Worm (Caenorhabditis elegans): ENCODE measurements around the gene adt-1.

The adt-1 gene

DNA sequence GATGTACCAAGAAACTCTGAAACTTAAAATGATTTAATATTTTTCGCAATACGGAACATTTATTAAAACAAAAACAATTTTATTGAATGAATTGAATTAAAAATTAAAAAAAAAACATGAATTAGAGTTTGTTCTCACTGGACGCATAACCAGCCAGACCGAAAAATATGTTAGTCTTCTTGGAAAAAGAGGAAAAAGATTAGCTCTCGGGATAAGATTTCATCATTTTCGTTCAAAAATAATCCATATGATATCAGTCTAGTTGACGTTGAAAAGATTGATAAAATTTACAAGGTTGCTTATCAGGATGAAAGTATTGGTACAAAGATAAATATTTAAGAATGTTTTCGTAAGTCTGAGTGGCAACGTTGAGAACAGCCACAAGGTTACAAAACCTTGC, 21.8 kb downstream of the adt-1 start, which contains the start of gene nhr-26:
Gene nhr-26 (minus strand): TSS at position 10 of the 400 bp plus-strand sequence.
- no peak for TF ChIP-seq pha-4 (tag; optimal IDR thresholded peaks at IDR 0.05)
- TF ChIP-seq unc-39 (tag; optimal IDR thresholded peaks at IDR 0.05) = no peak
- TF ChIP-seq nhr-76 (tag; optimal IDR thresholded peaks at IDR 0.05) = no peak
- no peak for TF ChIP-seq flh-1 (GFP tag; optimal IDR thresholded peaks at IDR 0.05)

DNA sequence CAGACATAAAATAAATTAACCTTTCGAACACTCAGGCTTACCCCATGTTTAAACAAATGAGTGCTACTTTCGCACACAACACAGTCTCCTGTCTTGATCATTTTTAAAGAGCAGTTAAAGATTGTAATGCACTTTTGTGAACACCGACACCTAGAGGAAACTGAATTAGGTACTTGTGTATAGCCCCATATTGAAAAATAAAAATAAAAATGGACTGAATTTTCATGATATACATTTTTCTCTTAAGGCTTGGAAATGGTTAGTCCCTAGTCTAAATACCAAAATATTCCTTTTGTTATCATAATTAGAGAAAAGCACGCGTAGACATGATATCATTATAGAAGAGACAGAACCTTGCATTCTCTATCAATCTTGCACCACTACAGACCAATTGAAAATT, 23.3 kb downstream of the adt-1 start, which contains the start of gene nhr-214:
Gene nhr-214 (minus strand): TSS at position 101 of the 400 bp plus-strand sequence.
- TF ChIP-seq drap-1 (GFP tag; optimal IDR thresholded peaks at IDR 0.05) (no peak), unc-120 (tag; optimal IDR thresholded peaks at IDR 0.05; ENCODE audit: poor library complexity, severe bottlenecking) (no peak), tbx-8 (GFP tag; optimal IDR thresholded peaks at IDR 0.05) (no peak), unc-39 (tag; optimal IDR thresholded peaks at IDR 0.05) (no peak), sptf-1 (tag; optimal IDR thresholded peaks at IDR 0.05) (no peak), nhr-12 (tag; optimal IDR thresholded peaks at IDR 0.05) (no peak), cnd-1 (tag; optimal IDR thresholded peaks at IDR 0.05) (no peak), ham-2 (GFP tag; optimal IDR thresholded peaks at IDR 0.05) (no peak), nhr-28 (tag; optimal IDR thresholded peaks at IDR 0.05) (no peak)

DNA sequence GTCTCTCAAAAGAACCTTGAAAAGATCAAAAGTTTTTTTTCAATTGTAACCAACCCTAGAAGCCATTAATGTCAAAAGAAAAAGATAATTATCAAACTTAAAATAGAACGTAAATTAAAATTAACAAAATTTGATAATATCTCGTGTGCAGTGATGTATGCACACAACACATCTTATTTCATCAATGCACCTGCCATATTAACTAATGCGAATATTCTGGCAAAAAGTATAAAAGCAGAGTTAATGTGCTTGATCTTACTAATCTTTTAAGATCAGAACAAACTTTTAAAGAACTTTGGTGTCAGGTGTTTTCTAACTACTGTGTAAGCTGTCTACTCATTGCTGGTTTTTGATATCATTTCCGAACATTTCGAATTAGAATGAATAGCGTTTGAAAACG, 24.1 kb downstream of the adt-1 start:
- TF ChIP-seq drap-1 (GFP tag; optimal IDR thresholded peaks at IDR 0.05) (no peak), ces-1 (GFP tag; optimal IDR thresholded peaks at IDR 0.05) (no peak), sem-2 (GFP tag; optimal IDR thresholded peaks at IDR 0.05) (no peak), tbx-8 (GFP tag; optimal IDR thresholded peaks at IDR 0.05) (no peak)

DNA sequence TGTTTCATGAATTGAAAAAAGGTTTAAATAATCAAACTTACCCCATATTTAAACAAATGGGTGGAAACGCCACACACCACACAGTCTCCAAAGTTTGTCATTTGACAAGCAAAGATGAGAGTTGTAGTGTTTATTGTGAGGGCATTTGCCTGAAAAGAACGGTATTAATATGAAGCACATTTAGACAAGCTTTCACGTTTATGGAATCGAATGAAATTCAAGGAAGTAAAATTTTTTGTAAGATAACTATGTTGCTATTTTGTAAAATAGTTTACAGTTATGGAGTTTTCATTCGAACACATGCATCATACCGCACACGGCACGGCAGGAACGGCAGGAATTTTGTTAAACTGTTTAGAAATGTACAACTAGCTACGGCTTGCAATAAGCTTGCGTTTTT, 26.1 kb downstream of the adt-1 start, which contains the start of gene nhr-272:
Gene nhr-272 (minus strand): TSS at position 101 of the 400 bp plus-strand sequence.
- TF ChIP-seq elt-3 (tag; optimal IDR thresholded peaks at IDR 0.05) (no peak), mep-1 (tag; optimal IDR thresholded peaks at IDR 0.05) (no peak), unc-39 (tag; optimal IDR thresholded peaks at IDR 0.05) (no peak), elt-1 (tag; optimal IDR thresholded peaks at IDR 0.05; ENCODE audit: borderline replicate concordance, insufficient read depth) (no peak), pha-4 (tag; optimal IDR thresholded peaks at IDR 0.05) (no peak)

DNA sequence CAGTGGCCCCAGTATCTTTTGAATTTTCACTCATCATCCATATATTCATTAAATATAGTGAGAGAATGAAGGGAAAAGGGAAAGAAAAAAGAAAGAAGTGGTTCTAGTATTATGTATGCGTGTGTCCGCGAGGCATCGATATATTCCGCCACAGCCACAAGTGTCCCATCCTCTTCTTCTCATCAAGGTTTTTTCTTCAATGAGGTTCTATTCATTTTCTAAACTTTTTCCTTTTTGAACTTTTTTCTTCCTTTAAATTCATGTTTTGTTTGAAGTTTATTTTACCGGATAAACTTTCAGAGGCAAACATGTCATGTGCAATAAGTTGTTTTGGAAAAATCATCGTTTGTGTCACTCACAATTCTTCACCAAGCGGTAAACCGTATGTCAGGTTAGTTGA, 33.7 kb downstream of the adt-1 start, which contains the start of gene rgs-2:
Gene rgs-2 (plus strand): TSS at position 301 of the 400 bp plus-strand sequence.
- TF ChIP-seq mab-5 (tag; optimal IDR thresholded peaks at IDR 0.05) = no peak
- no peak for TF ChIP-seq nhr-237 (tag; optimal IDR thresholded peaks at IDR 0.05)
- TF ChIP-seq lin-32 (GFP tag; optimal IDR thresholded peaks at IDR 0.05) = no peak
- no peak for TF ChIP-seq mls-2 (tag; optimal IDR thresholded peaks at IDR 0.05)
- no peak for TF ChIP-seq drap-1 (GFP tag; optimal IDR thresholded peaks at IDR 0.05)

DNA sequence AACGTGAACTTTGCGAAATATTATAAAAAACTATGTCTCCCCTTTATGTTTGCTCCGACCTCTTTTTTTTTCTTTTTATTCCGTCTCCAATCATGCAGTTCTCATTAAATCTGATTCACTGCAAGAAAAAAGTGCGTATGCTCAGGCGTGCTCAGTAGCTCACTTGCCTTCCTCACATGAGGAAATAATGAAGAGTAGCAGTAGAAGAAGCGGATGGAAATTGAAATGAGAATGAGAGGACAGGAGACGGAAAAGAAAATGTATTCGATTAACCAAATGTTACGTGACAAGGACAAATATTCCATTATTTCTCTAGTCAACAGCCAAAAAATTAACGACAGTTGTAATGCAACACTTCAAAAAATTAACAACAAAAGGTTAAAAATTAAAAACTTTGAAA, 34.4 kb downstream of the adt-1 start:
- TF ChIP-seq nhr-76 (tag; optimal IDR thresholded peaks at IDR 0.05) (no peak), elt-1 (tag; optimal IDR thresholded peaks at IDR 0.05; ENCODE audit: borderline replicate concordance, insufficient read depth) (no peak), mab-5 (tag; optimal IDR thresholded peaks at IDR 0.05) (no peak), ces-1 (GFP tag; optimal IDR thresholded peaks at IDR 0.05) (peak; percentile 54)

DNA sequence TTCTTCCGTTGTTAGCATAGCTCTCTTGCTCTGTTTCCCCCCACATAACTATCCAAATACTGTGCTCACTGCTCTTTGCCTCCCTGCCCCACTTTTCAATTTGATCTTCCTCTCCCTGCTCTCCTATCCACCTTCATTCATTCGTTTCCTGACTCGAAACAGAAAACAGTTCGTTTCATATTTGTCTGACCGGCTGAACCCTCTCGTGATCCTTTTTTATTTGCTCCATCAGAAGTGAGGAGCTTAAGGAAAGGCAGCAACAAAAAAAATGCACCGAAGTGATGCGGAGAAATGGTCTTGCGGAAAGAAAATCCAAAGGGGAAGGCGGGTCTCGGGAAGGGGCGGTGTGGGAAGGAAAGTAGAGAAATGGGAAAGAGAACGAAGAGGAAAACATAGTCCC, 42.8 kb downstream of the adt-1 start:
- TF ChIP-seq unc-39 (tag; optimal IDR thresholded peaks at IDR 0.05) (no peak), nhr-12 (tag; optimal IDR thresholded peaks at IDR 0.05) (no peak), ceh-39 (tag; optimal IDR thresholded peaks at IDR 0.05) (no peak)

DNA sequence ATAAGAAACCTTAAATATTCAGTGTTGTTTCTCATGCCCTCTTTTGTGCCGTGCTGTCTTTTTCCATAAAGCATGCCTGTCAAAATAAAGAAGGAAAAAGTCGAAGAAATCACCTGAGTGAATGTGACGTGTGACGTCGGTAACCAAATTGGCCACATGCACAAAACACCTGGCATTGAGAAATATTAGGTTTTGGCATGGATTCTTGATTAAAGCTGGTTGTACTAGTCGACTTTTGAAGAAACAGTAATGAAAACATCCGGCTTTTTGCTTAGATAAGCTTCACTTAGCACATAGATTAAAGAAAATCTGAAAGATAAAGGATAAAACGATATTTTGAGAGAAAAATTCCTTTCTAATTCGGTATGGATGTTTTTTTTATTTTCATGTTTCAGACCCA, 47.5 kb downstream of the adt-1 start:
- TF ChIP-seq drap-1 (GFP tag; optimal IDR thresholded peaks at IDR 0.05) = no peak

DNA sequence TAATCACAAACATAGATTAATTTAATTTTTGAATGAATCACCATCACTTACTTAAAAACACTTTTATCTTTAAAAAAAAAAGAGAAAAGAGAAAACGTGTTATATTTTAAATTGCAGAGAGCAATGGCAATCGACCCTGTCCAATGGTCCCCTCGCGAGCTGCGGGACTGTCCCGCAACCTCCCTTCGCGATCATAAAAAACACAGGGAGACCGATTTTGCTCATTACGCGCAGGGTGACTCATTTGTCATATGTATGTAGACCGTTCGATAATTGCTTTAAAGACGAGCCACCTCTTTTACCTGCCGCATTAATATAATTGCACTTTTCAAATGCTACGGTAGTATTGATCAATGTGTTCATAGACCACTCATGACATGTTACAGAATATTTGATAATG, 51.4 kb downstream of the adt-1 start:
- TF ChIP-seq unc-120 (tag; optimal IDR thresholded peaks at IDR 0.05; ENCODE audit: poor library complexity, severe bottlenecking) (no peak), bed-3 (GFP tag; optimal IDR thresholded peaks at IDR 0.05) (no peak), ztf-11 (tag; optimal IDR thresholded peaks at IDR 0.05) (no peak), elt-1 (tag; optimal IDR thresholded peaks at IDR 0.05; ENCODE audit: borderline replicate concordance, insufficient read depth) (no peak), mab-5 (tag; optimal IDR thresholded peaks at IDR 0.05) (no peak), ceh-83 (GFP tag; optimal IDR thresholded peaks at IDR 0.05) (no peak), mls-2 (tag; optimal IDR thresholded peaks at IDR 0.05) (no peak), nhr-2 (tag; optimal IDR thresholded peaks at IDR 0.05) (no peak), lin-32 (GFP tag; optimal IDR thresholded peaks at IDR 0.05) (no peak), pha-4 (tag; optimal IDR thresholded peaks at IDR 0.05) (no peak), nhr-12 (tag; optimal IDR thresholded peaks at IDR 0.05) (no peak), snpc-4 (tag; optimal IDR thresholded peaks at IDR 0.05) (no peak), ham-2 (GFP tag; optimal IDR thresholded peaks at IDR 0.05) (no peak), nhr-28 (tag; optimal IDR thresholded peaks at IDR 0.05) (no peak), lin-13 (tag; optimal IDR thresholded peaks at IDR 0.05) (no peak), lsy-2 (tag; optimal IDR thresholded peaks at IDR 0.05) (no peak), sptf-1 (tag; optimal IDR thresholded peaks at IDR 0.05) (no peak), sem-2 (GFP tag; optimal IDR thresholded peaks at IDR 0.05) (no peak)
